Fruit fly (Drosophila melanogaster) whole organism, embryonic: ENCODE data around the gene Obp99d.

ENCODE experiments used
- CG1024 ChIP-seq: fragments of 200-800 bp; sonication (Bioruptor generic); IDR thresholded peaks from 2 replicates; pipeline ENCODE4 v1.3.6; 2022; ENCODE audit warnings: missing biosample characterization, missing genetic modification characterization
- CG10543 ChIP-seq: fragments of 200-800 bp; sonication (Bioruptor generic); optimal IDR thresholded peaks from 3 replicates; lab custom pipeline; 2017; ENCODE audit warnings: missing biosample characterization, mild to moderate bottlenecking, missing genetic modification characterization, moderate library complexity
- CG11247 ChIP-seq: fragments of 200-800 bp; sonication (Bioruptor generic); IDR thresholded peaks from 2 replicates; pipeline ENCODE4 v1.3.6; 2022; ENCODE audit warnings: missing biosample characterization, missing genetic modification characterization
- CG13624 ChIP-seq: fragments of 200-800 bp; sonication (Bioruptor generic); optimal IDR thresholded peaks from 2 replicates; lab custom pipeline; 2016; ENCODE audit warnings: missing biosample characterization, missing genetic modification characterization
- CG15479 ChIP-seq: fragments of 200-800 bp; sonication (Bioruptor generic); optimal IDR thresholded peaks from 3 replicates; lab custom pipeline; 2019; ENCODE audit warnings: missing biosample characterization, mild to moderate bottlenecking, missing genetic modification characterization, moderate library complexity
- CG1602 ChIP-seq: fragments of 200-800 bp; sonication (Bioruptor generic); optimal IDR thresholded peaks from 3 replicates; lab custom pipeline; 2016; ENCODE audit warnings: missing biosample characterization, missing genetic modification characterization
- CG2120 ChIP-seq: fragments of 200-800 bp; sonication (Bioruptor generic); optimal IDR thresholded peaks from 3 replicates; lab custom pipeline; 2016; ENCODE audit warnings: missing biosample characterization, missing genetic modification characterization
- CG2712 ChIP-seq: fragments of 200-800 bp; optimal IDR thresholded peaks from 3 replicates; lab custom pipeline; 2019; ENCODE audit warnings: missing biosample characterization, mild to moderate bottlenecking, missing genetic modification characterization, moderate library complexity
- CG3281 ChIP-seq: fragments of 200-800 bp; sonication (Bioruptor generic); optimal IDR thresholded peaks from 3 replicates; lab custom pipeline; 2017; ENCODE audit warnings: missing biosample characterization, mild to moderate bottlenecking, missing genetic modification characterization
- CG33557 ChIP-seq: fragments of 200-800 bp; sonication (Bioruptor generic); optimal IDR thresholded peaks from 2 replicates; lab custom pipeline; 2019; ENCODE audit warnings: missing biosample characterization, mild to moderate bottlenecking, missing genetic modification characterization, moderate library complexity
- CG34224 ChIP-seq: fragments of 200-800 bp; sonication (Bioruptor generic); IDR thresholded peaks from 3 replicates; pipeline ENCODE4 v1.3.6; 2022; ENCODE audit warnings: missing biosample characterization, missing genetic modification characterization; ENCODE audit not compliant: partially characterized antibody
- CG3847 ChIP-seq: fragments of 200-800 bp; sonication (Bioruptor generic); IDR thresholded peaks from 2 replicates; pipeline ENCODE4 v1.3.6; 2022; ENCODE audit warnings: missing biosample characterization, missing genetic modification characterization
- CG4282 ChIP-seq: fragments of 200-800 bp; sonication (Bioruptor generic); optimal IDR thresholded peaks from 2 replicates; lab custom pipeline; 2016; ENCODE audit warnings: missing biosample characterization, missing genetic modification characterization
- CG5953 ChIP-seq: fragments of 200-800 bp; sonication (Bioruptor generic); IDR thresholded peaks from 2 replicates; pipeline ENCODE4 v1.3.6; 2022; ENCODE audit warnings: missing biosample characterization, missing genetic modification characterization
- CG6683 ChIP-seq: fragments of 200-800 bp; sonication (Bioruptor generic); optimal IDR thresholded peaks from 2 replicates; lab custom pipeline; 2017; ENCODE audit warnings: missing biosample characterization, mild to moderate bottlenecking, missing genetic modification characterization, missing genetic modification reagents
- CG9876 ChIP-seq: fragments of 200-800 bp; sonication (Bioruptor generic); optimal IDR thresholded peaks from 2 replicates; lab custom pipeline; 2016; ENCODE audit warnings: missing biosample characterization, missing genetic modification characterization
- Dad ChIP-seq: fragments of 200-800 bp; sonication (Bioruptor generic); optimal IDR thresholded peaks from 3 replicates; lab custom pipeline; 2016; ENCODE audit warnings: missing biosample characterization, missing genetic modification characterization
- Drgx ChIP-seq: fragments of 200-800 bp; sonication (Bioruptor generic); IDR thresholded peaks from 2 replicates; pipeline ENCODE4 v1.3.6; 2022; ENCODE audit warnings: missing biosample characterization, missing genetic modification characterization
- Eip74EF ChIP-seq, 2 experiments: fragments of 200-800 bp in 1 of 2; fragments of >200 bp in 1 of 2; sonication (Bioruptor generic) in 1 of 2; optimal IDR thresholded peaks; 2 replicates each; lab custom pipeline; 2017 to 2019; ENCODE audit warnings: missing biosample characterization in 2 of 2, missing genetic modification characterization in 2 of 2, mild to moderate bottlenecking in 1 of 2, moderate library complexity in 1 of 2
- H2.0 ChIP-seq: fragments of 200-800 bp; sonication (Bioruptor generic); IDR thresholded peaks from 2 replicates; pipeline ENCODE4 v1.3.6; 2022; ENCODE audit warnings: missing biosample characterization, missing genetic modification characterization
- Hr51 ChIP-seq, 2 experiments: fragments of 200-800 bp; sonication (Bioruptor generic); optimal IDR thresholded peaks; 2 replicates in 1 of 2; 3 replicates in 1 of 2; lab custom pipeline; 2016 to 2018; ENCODE audit warnings: missing biosample characterization in 2 of 2, missing genetic modification characterization in 2 of 2, mild to moderate bottlenecking in 1 of 2, moderate library complexity in 1 of 2
- NC2α ChIP-seq: fragments of 200-800 bp; sonication (Bioruptor generic); optimal IDR thresholded peaks from 2 replicates; lab custom pipeline; 2016; ENCODE audit warnings: missing biosample characterization, missing genetic modification characterization
- NC2β ChIP-seq: fragments of 200-800 bp; sonication (Bioruptor generic); optimal IDR thresholded peaks from 2 replicates; lab custom pipeline; 2016; ENCODE audit warnings: missing biosample characterization, missing genetic modification characterization
- Nf-YA ChIP-seq: fragments of 200-800 bp; sonication (Bioruptor generic); IDR thresholded peaks from 2 replicates; pipeline ENCODE4 v1.3.6; 2022; ENCODE audit warnings: missing biosample characterization, missing genetic modification characterization
- Nf-YC ChIP-seq: fragments of 200-800 bp; optimal IDR thresholded peaks from 3 replicates; lab custom pipeline; 2019; ENCODE audit warnings: missing biosample characterization, mild to moderate bottlenecking, missing genetic modification characterization, moderate library complexity
- Optix ChIP-seq: fragments of 200-800 bp; sonication (Bioruptor generic); IDR thresholded peaks from 3 replicates; pipeline ENCODE4 v1.3.6; 2022; ENCODE audit warnings: missing biosample characterization, missing genetic modification characterization
- Ssrp ChIP-seq: fragments of 200-800 bp; sonication (Bioruptor generic); optimal IDR thresholded peaks from 2 replicates; lab custom pipeline; 2018; ENCODE audit warnings: missing biosample characterization, mild to moderate bottlenecking, missing genetic modification characterization, moderate library complexity
- al ChIP-seq: fragments of 200-800 bp; sonication (Bioruptor generic); IDR thresholded peaks from 2 replicates; pipeline ENCODE4 v1.3.6; 2022; ENCODE audit warnings: missing biosample characterization, missing genetic modification characterization
- ase ChIP-seq: fragments of 200-800 bp; sonication (Bioruptor generic); IDR thresholded peaks from 3 replicates; pipeline ENCODE4 v1.3.6; 2022; ENCODE audit warnings: missing biosample characterization, missing genetic modification characterization
- ato ChIP-seq: fragments of 200-800 bp; sonication (Bioruptor generic); IDR thresholded peaks from 2 replicates; pipeline ENCODE4 v1.3.6; 2022; ENCODE audit warnings: missing biosample characterization, missing genetic modification characterization; ENCODE audit not compliant: partially characterized antibody
- br ChIP-seq: fragments of >200 bp; optimal IDR thresholded peaks from 2 replicates; lab custom pipeline; 2017
- bsh ChIP-seq, 2 experiments: fragments of 200-800 bp; sonication (Bioruptor generic); optimal IDR thresholded peaks; 2 replicates each; lab custom pipeline; 2017 to 2018; ENCODE audit warnings: mild to moderate bottlenecking in 2 of 2, missing biosample characterization in 2 of 2, missing genetic modification characterization in 2 of 2, moderate library complexity in 1 of 2
- chn ChIP-seq: fragments of 200-800 bp; sonication (Bioruptor generic); optimal IDR thresholded peaks from 2 replicates; lab custom pipeline; 2016; ENCODE audit warnings: missing biosample characterization, missing genetic modification characterization
- crol ChIP-seq: fragments of 200-800 bp; sonication (Bioruptor generic); IDR thresholded peaks from 2 replicates; pipeline ENCODE4 v1.3.6; 2022; ENCODE audit warnings: missing biosample characterization, missing genetic modification characterization
- dati ChIP-seq: fragments of 200-800 bp; sonication (Bioruptor generic); IDR thresholded peaks from 2 replicates; pipeline ENCODE4 v1.3.6; 2022; ENCODE audit warnings: missing biosample characterization, missing genetic modification characterization
- emc ChIP-seq: fragments of 200-800 bp; sonication (Bioruptor generic); optimal IDR thresholded peaks from 2 replicates; lab custom pipeline; 2016; ENCODE audit warnings: missing biosample characterization, missing genetic modification characterization
- fd3F ChIP-seq: fragments of 200-800 bp; sonication (Bioruptor generic); optimal IDR thresholded peaks from 2 replicates; lab custom pipeline; 2018; ENCODE audit warnings: missing biosample characterization, mild to moderate bottlenecking, missing genetic modification characterization, moderate library complexity
- gce ChIP-seq: fragments of 200-800 bp; sonication (Bioruptor generic); IDR thresholded peaks from 3 replicates; pipeline ENCODE4 v1.3.6; 2022; ENCODE audit warnings: missing biosample characterization, missing genetic modification characterization
- gsb-n ChIP-seq: fragments of 200-800 bp; sonication (Bioruptor generic); optimal IDR thresholded peaks from 3 replicates; lab custom pipeline; 2018; ENCODE audit warnings: missing biosample characterization, mild to moderate bottlenecking, missing genetic modification characterization
- inv ChIP-seq: fragments of 200-800 bp; sonication (Bioruptor generic); IDR thresholded peaks from 2 replicates; pipeline ENCODE4 v1.3.6; 2022; ENCODE audit warnings: missing biosample characterization, missing genetic modification characterization; ENCODE audit not compliant: partially characterized antibody
- klu ChIP-seq: fragments of 200-800 bp; sonication (Bioruptor generic); IDR thresholded peaks from 2 replicates; pipeline ENCODE4 v1.3.6; 2022; ENCODE audit warnings: missing biosample characterization, missing genetic modification characterization
- lbe ChIP-seq: fragments of 200-800 bp; sonication (Bioruptor generic); optimal IDR thresholded peaks from 2 replicates; lab custom pipeline; 2016; ENCODE audit warnings: missing biosample characterization, mild to moderate bottlenecking, missing genetic modification characterization
- mirr ChIP-seq: fragments of 200-800 bp; sonication (Bioruptor generic); optimal IDR thresholded peaks from 3 replicates; lab custom pipeline; 2018; ENCODE audit warnings: missing biosample characterization, mild to moderate bottlenecking, missing genetic modification characterization
- oc ChIP-seq: fragments of 200-800 bp; sonication (Bioruptor generic); optimal IDR thresholded peaks from 2 replicates; lab custom pipeline; 2018; ENCODE audit warnings: missing biosample characterization, mild to moderate bottlenecking, missing genetic modification characterization, moderate library complexity
- pros ChIP-seq: fragments of 200-800 bp; sonication (Bioruptor generic); optimal IDR thresholded peaks from 3 replicates; lab custom pipeline; 2019; ENCODE audit warnings: missing biosample characterization, mild to moderate bottlenecking, missing genetic modification characterization, moderate library complexity
- run ChIP-seq: fragments of 200-800 bp; sonication (Bioruptor generic); optimal IDR thresholded peaks from 3 replicates; lab custom pipeline; 2018; ENCODE audit warnings: missing biosample characterization, mild to moderate bottlenecking, missing genetic modification characterization
- salm ChIP-seq: fragments of 200-800 bp; sonication (Bioruptor generic); optimal IDR thresholded peaks from 2 replicates; lab custom pipeline; 2018; ENCODE audit warnings: missing biosample characterization, mild to moderate bottlenecking, missing genetic modification characterization
- tio ChIP-seq: fragments of 200-800 bp; sonication (Bioruptor generic); optimal IDR thresholded peaks from 2 replicates; lab custom pipeline; 2017; ENCODE audit warnings: missing biosample characterization, missing genetic modification characterization, inconsistent platforms
- ttk ChIP-seq: fragments of 200-800 bp; sonication (Bioruptor generic); IDR thresholded peaks from 2 replicates; pipeline ENCODE4 v2.1.2; 2022; ENCODE audit warnings: missing biosample characterization, missing genetic modification characterization
- z ChIP-seq: fragments of 200-800 bp; sonication (Bioruptor generic); IDR thresholded peaks from 3 replicates; pipeline ENCODE4 v1.3.6; 2022; ENCODE audit warnings: missing biosample characterization, missing genetic modification characterization
- zf30C ChIP-seq: fragments of 200-800 bp; sonication (Bioruptor generic); optimal IDR thresholded peaks from 3 replicates; lab custom pipeline; 2018; ENCODE audit warnings: missing biosample characterization, mild to moderate bottlenecking, missing genetic modification characterization

Gene Obp99d

DNA sequence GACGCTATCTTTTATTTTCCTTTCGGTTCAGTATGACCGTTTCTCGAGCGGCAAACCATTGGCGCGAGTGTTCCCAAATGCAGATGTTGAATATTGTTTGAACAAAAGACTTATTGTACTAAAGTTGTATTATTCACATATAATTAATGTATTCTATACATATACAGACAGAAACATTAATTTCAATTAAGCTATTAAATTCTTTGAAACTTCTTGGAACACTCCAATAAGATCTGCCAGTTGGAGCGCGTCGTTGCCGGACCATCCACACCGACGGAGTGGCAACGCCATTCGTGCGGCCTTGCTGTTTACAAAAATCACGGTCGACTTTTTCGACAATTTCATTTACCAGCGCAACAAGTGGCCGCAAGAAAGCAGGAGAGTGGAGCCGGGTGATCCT lies 30.8 kb downstream of the Obp99d start, which contains the start of the genes Wdr24 and IntS11 (continued):
- TF ChIP-seq CG1602 (GFP tag; lab: Kevin White, UChicago) = peak; percentile 84
- TF ChIP-seq CG15479 (GFP tag; lab: Kevin White, UChicago) = no peak
- peak; percentile 81 for TF ChIP-seq CG2712 (tag; lab: Kevin White, UChicago)
- no peak for TF ChIP-seq NC2α (GFP tag; lab: Kevin White, UChicago)
- TF ChIP-seq Drgx (GFP tag; lab: Robert Waterston, UW) = peak; percentile 97
- TF ChIP-seq salm (tag; lab: Kevin White, UChicago) = peak; percentile 28
- TF ChIP-seq CG4282 (GFP tag; lab: Kevin White, UChicago) = peak; percentile 28
- TF ChIP-seq Nf-YC (tag; lab: Kevin White, UChicago) = peak; percentile 63
- TF ChIP-seq emc (GFP tag; lab: Kevin White, UChicago) = peak; percentile 56
- TF ChIP-seq CG5953 (GFP tag; lab: Robert Waterston, UW) = peak; percentile 80; the same call in 1 of the 2 replicates
- TF ChIP-seq z (GFP tag; lab: Robert Waterston, UW) = no peak
- peak; percentile 73 for TF ChIP-seq mirr
- no peak for TF ChIP-seq crol (GFP tag; lab: Robert Waterston, UW)
- TF ChIP-seq Optix (GFP tag; lab: Robert Waterston, UW) = peak; percentile 82; the same call in 2 of the 3 replicates
- peak; percentile 83 for TF ChIP-seq chn (GFP tag; lab: Kevin White, UChicago)
- TF ChIP-seq CG11247 (GFP tag; lab: Robert Waterston, UW) = peak; percentile 92
- TF ChIP-seq lbe (GFP tag; lab: Kevin White, UChicago) = peak; percentile 83
- peak; percentile 73 for TF ChIP-seq Nf-YA
- TF ChIP-seq ato (GFP tag; lab: Robert Waterston, UW) = no peak
- TF ChIP-seq CG3847 (GFP tag; lab: Robert Waterston, UW) = peak; percentile 96
- peak; percentile 10 for TF ChIP-seq CG33557
- TF ChIP-seq CG34224 (GFP tag; lab: Robert Waterston, UW) = peak; percentile 31; the same call in 1 of the 3 replicates
- no peak for TF ChIP-seq inv (GFP tag; lab: Robert Waterston, UW)
- no peak for TF ChIP-seq gsb-n (tag; lab: Kevin White, UChicago)
- TF ChIP-seq tio (GFP tag; lab: Kevin White, UChicago) = no peak
- peak in 1 of 2 experiments; percentile 61 for TF ChIP-seq Hr51 (GFP tag; optimal IDR thresholded peaks at IDR 0.05; lab: Kevin White, UChicago)
- TF ChIP-seq CG1024 (GFP tag; lab: Robert Waterston, UW) = peak; percentile 59; the same call in 1 of the 2 replicates
- no peak for TF ChIP-seq CG6683 (GFP tag; lab: Kevin White, UChicago)
- no peak for TF ChIP-seq CG10543 (GFP tag; lab: Kevin White, UChicago)
- TF ChIP-seq pros (GFP tag; lab: Kevin White, UChicago) = peak; percentile 2
- peak; percentile 70 to 72 for TF ChIP-seq bsh (GFP tag; optimal IDR thresholded peaks at IDR 0.05; lab: Kevin White, UChicago)
- peak; percentile 95 for TF ChIP-seq al
- TF ChIP-seq H2.0 (GFP tag; lab: Robert Waterston, UW) = peak; percentile 92
- no peak for TF ChIP-seq run (tag; lab: Kevin White, UChicago)
- TF ChIP-seq CG13624 (GFP tag; lab: Kevin White, UChicago) = peak; percentile 86
- no peak for TF ChIP-seq br (lab: Kevin White, UChicago)
- TF ChIP-seq NC2β (GFP tag; lab: Kevin White, UChicago) = peak; percentile 50
- peak; percentile 49 for TF ChIP-seq Dad
- no peak for TF ChIP-seq CG9876 (GFP tag; lab: Kevin White, UChicago)
- TF ChIP-seq gce (GFP tag; lab: Robert Waterston, UW) = peak; percentile 42; the same call in 1 of the 3 replicates
- TF ChIP-seq fd3F (GFP tag; lab: Kevin White, UChicago) = peak; percentile 88
- peak; percentile 74 for TF ChIP-seq Ssrp (tag; lab: Kevin White, UChicago)
- TF ChIP-seq Eip74EF (GFP tag; optimal IDR thresholded peaks at IDR 0.05; lab: Kevin White, UChicago) = no peak
- no peak for TF ChIP-seq oc (tag; lab: Kevin White, UChicago)
- peak; percentile 97 for TF ChIP-seq CG2120 (GFP tag; lab: Kevin White, UChicago)
- TF ChIP-seq dati (GFP tag; lab: Robert Waterston, UW) = 0 out of 2 replicates have a peak, but pooled peaks have one; percentile 39
- TF ChIP-seq ase (GFP tag; lab: Robert Waterston, UW) = peak; percentile 86
- TF ChIP-seq zf30C (GFP tag; lab: Kevin White, UChicago) = no peak
- TF ChIP-seq klu = peak; percentile 92
- peak; percentile 94 for TF ChIP-seq ttk
- TF ChIP-seq CG3281 (GFP tag; lab: Kevin White, UChicago) = peak; percentile 71
